Worm (Caenorhabditis elegans): ENCODE data around the gene Y47D7A.15.

Y47D7A.15 gene

ce11 chrV:4398884-4399283, 34.1 kb downstream of the Y47D7A.15 start:
- TF ChIP-seq daf-12 (tag; optimal IDR thresholded peaks at IDR 0.05) (no peak), ama-1 (optimal IDR thresholded peaks at IDR 0.05) (no peak), mml-1 (tag; optimal IDR thresholded peaks at IDR 0.05) (no peak)

- no peak for TF ChIP-seq jun-1 (tag; optimal IDR thresholded peaks at IDR 0.05)
- TF ChIP-seq fos-1 (tag; optimal IDR thresholded peaks at IDR 0.05): no peak
- TF ChIP-seq ama-1 (optimal IDR thresholded peaks at IDR 0.05): no peak
- TF ChIP-seq pqm-1 (tag; optimal IDR thresholded peaks at IDR 0.05): no peak
- no peak for TF ChIP-seq egl-5 (tag; optimal IDR thresholded peaks at IDR 0.05)
- TF ChIP-seq unc-39 (tag; optimal IDR thresholded peaks at IDR 0.05): no peak
- TF ChIP-seq pha-4 (tag; optimal IDR thresholded peaks at IDR 0.05): no peak
- no peak for TF ChIP-seq mdl-1 (tag; optimal IDR thresholded peaks at IDR 0.05)
Measured at ce11 chrV:4398127-4398526, 34.9 kb downstream of the Y47D7A.15 start.

- TF ChIP-seq fos-1 (tag; optimal IDR thresholded peaks at IDR 0.05) (no peak), zag-1 (tag; optimal IDR thresholded peaks at IDR 0.05) (no peak), aly-2 (tag; optimal IDR thresholded peaks at IDR 0.05) (no peak), jun-1 (tag; optimal IDR thresholded peaks at IDR 0.05) (no peak), sea-2 (GFP tag; optimal IDR thresholded peaks at IDR 0.05) (no peak), nhr-76 (tag; optimal IDR thresholded peaks at IDR 0.05) (no peak), ceh-9 (tag; optimal IDR thresholded peaks at IDR 0.05) (no peak), fkh-2 (tag; optimal IDR thresholded peaks at IDR 0.05) (no peak)
Measured at ce11 chrV:4396257-4396656, 36.7 kb downstream of the Y47D7A.15 start, which contains the start of gene F13A2.3. F13A2.3 (minus strand) TSS chrV:4396357.

DNA sequence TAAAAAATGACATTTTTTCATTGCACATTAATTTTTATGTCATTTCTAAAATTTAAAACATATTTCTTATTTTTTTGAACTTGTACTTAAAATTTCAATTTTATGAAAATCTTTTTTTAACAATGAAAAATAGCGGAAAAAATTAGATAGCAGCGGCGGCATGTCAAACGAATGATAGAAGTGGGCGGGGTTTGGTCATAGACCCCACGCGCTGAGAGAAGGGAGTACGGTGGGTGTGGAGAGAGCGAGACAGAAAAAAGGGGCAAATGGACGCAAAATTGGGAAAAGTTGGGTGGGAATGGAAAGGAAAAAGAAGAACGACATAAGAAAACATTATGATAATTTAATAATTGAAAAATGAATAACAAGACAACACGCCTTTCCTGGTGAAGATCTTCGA, 45.1 kb downstream of the Y47D7A.15 start:
- TF ChIP-seq nfya-1 (tag; optimal IDR thresholded peaks at IDR 0.05; ENCODE audit: insufficient read depth) (peak; percentile 93), ceh-28 (tag; optimal IDR thresholded peaks at IDR 0.05) (no peak)

- no peak for TF ChIP-seq lsy-12 (tag; optimal IDR thresholded peaks at IDR 0.05)
- TF ChIP-seq elt-1 (tag; optimal IDR thresholded peaks at IDR 0.05): no peak
- no peak for TF ChIP-seq jun-1 (tag; optimal IDR thresholded peaks at IDR 0.05)
- no peak for TF ChIP-seq fos-1 (tag; optimal IDR thresholded peaks at IDR 0.05)
- TF ChIP-seq egl-5 (tag; optimal IDR thresholded peaks at IDR 0.05): no peak
- no peak for TF ChIP-seq nhr-23 (tag; optimal IDR thresholded peaks at IDR 0.05)
- no peak for TF ChIP-seq aly-2 (tag; optimal IDR thresholded peaks at IDR 0.05)
- TF ChIP-seq zag-1 (tag; optimal IDR thresholded peaks at IDR 0.05): no peak
- no peak for TF ChIP-seq eor-1 (tag; optimal IDR thresholded peaks at IDR 0.05)
- no peak for TF ChIP-seq nhr-76 (tag; optimal IDR thresholded peaks at IDR 0.05)
- TF ChIP-seq ama-1 (optimal IDR thresholded peaks at IDR 0.05): no peak
- no peak for TF ChIP-seq elt-2 (tag; optimal IDR thresholded peaks at IDR 0.05)
- TF ChIP-seq egl-27 (tag; optimal IDR thresholded peaks at IDR 0.05): no peak
- TF ChIP-seq ceh-16 (tag; optimal IDR thresholded peaks at IDR 0.05): no peak
- TF ChIP-seq tbx-2 (tag; optimal IDR thresholded peaks at IDR 0.05): no peak
- no peak for TF ChIP-seq elt-3 (tag; optimal IDR thresholded peaks at IDR 0.05)
- TF ChIP-seq fkh-10 (GFP tag; optimal IDR thresholded peaks at IDR 0.05): no peak
Measured at ce11 chrV:4387402-4387801, 45.6 kb downstream of the Y47D7A.15 start, which contains the start of gene F13A2.9. F13A2.9 (minus strand) TSS chrV:4387502.

- TF ChIP-seq jun-1 (tag; optimal IDR thresholded peaks at IDR 0.05) (no peak), nhr-23 (tag; optimal IDR thresholded peaks at IDR 0.05) (no peak), egl-5 (tag; optimal IDR thresholded peaks at IDR 0.05) (no peak), R02D3.7 (tag; optimal IDR thresholded peaks at IDR 0.05) (no peak), ceh-9 (tag; optimal IDR thresholded peaks at IDR 0.05) (no peak), nfya-1 (tag; optimal IDR thresholded peaks at IDR 0.05; ENCODE audit: insufficient read depth) (no peak), hmg-11 (tag; optimal IDR thresholded peaks at IDR 0.05) (no peak), ceh-82 (tag; optimal IDR thresholded peaks at IDR 0.05) (no peak), snpc-4 (tag; optimal IDR thresholded peaks at IDR 0.05) (no peak)
Measured at ce11 chrV:4386173-4386572, 46.8 kb downstream of the Y47D7A.15 start, which contains the start of gene F13A2.10. F13A2.10 (minus strand) TSS chrV:4386273.

All from whole organism, L3 larva.